Worm (Caenorhabditis elegans) whole organism, L2 larva: ENCODE data around the gene tmbi-4.
A peak's percentile ranks its signal among the peaks of the same experiment; 100 is the strongest.

Source experiments
- C34F6.9 ChIP-seq: fragments of 150-350 bp; optimal IDR thresholded peaks from 2 replicates; lab custom pipeline; 2014; ENCODE audit warnings: missing biosample characterization, missing genetic modification characterization
- F13H6.1 ChIP-seq: sonication (generic microtip); optimal IDR thresholded peaks from 2 replicates; lab custom pipeline; 2016; ENCODE audit warnings: missing genetic modification characterization, missing compliant biosample characterization
- R02D3.7 ChIP-seq: fragments of 150-350 bp; optimal IDR thresholded peaks from 2 replicates; lab custom pipeline; 2014; ENCODE audit warnings: missing biosample characterization, missing genetic modification characterization
- Y55F3AM.14 ChIP-seq: fragments of 200-800 bp; sonication (Bioruptor generic); optimal IDR thresholded peaks from 2 replicates; lab custom pipeline; 2018; ENCODE audit warnings: mild to moderate bottlenecking, missing genetic modification characterization, missing compliant biosample characterization
- aly-2 ChIP-seq: fragments of 150-350 bp; optimal IDR thresholded peaks from 2 replicates; lab custom pipeline; 2014; ENCODE audit warnings: missing biosample characterization, missing genetic modification characterization
- blmp-1 ChIP-seq: sonication (generic microtip); optimal IDR thresholded peaks from 2 replicates; lab custom pipeline; 2017; ENCODE audit warnings: missing genetic modification characterization, mild to moderate bottlenecking, missing compliant biosample characterization, antibody characterized with exemption, moderate library complexity; ENCODE audit not compliant: insufficient read depth
- ceh-16 ChIP-seq: fragments of 150-350 bp; optimal IDR thresholded peaks from 2 replicates; lab custom pipeline; 2014; ENCODE audit warnings: missing biosample characterization, missing genetic modification characterization
- ceh-82 ChIP-seq: fragments of 150-350 bp; optimal IDR thresholded peaks from 2 replicates; lab custom pipeline; 2014; ENCODE audit warnings: missing biosample characterization, missing genetic modification characterization
- crh-2 ChIP-seq: sonication (generic microtip); optimal IDR thresholded peaks from 2 replicates; lab custom pipeline; 2017; ENCODE audit warnings: missing biosample characterization, missing genetic modification characterization
- dmd-4 ChIP-seq: sonication (generic microtip); optimal IDR thresholded peaks from 2 replicates; lab custom pipeline; 2017; ENCODE audit warnings: missing biosample characterization, missing genetic modification characterization
- elt-1 ChIP-seq: fragments of 150-350 bp; optimal IDR thresholded peaks from 2 replicates; lab custom pipeline; 2014; ENCODE audit warnings: missing biosample characterization, missing genetic modification characterization
- fos-1 ChIP-seq: fragments of 150-350 bp; optimal IDR thresholded peaks from 2 replicates; lab custom pipeline; 2014; ENCODE audit warnings: missing biosample characterization, missing genetic modification characterization
- lin-11 ChIP-seq: fragments of 150-350 bp; sonication (generic microtip); optimal IDR thresholded peaks from 2 replicates; lab custom pipeline; 2014; ENCODE audit warnings: missing biosample characterization, missing genetic modification characterization, inconsistent platforms, mixed read lengths
- lin-13 ChIP-seq: fragments of 150-350 bp; optimal IDR thresholded peaks from 2 replicates; lab custom pipeline; 2014; ENCODE audit warnings: missing biosample characterization, missing genetic modification reagents, missing genetic modification characterization
- lsy-2 ChIP-seq, 2 experiments: fragments of 150-350 bp in 1 of 2; sonication (generic microtip) in 1 of 2; optimal IDR thresholded peaks; 2 replicates each; lab custom pipeline; 2014 to 2017; ENCODE audit warnings: missing biosample characterization in 2 of 2, missing genetic modification characterization in 2 of 2
- mab-5 ChIP-seq: fragments of 150-350 bp; optimal IDR thresholded peaks from 2 replicates; lab custom pipeline; 2014; ENCODE audit warnings: missing biosample characterization, missing genetic modification characterization
- mbf-1 ChIP-seq: sonication (generic microtip); optimal IDR thresholded peaks from 2 replicates; lab custom pipeline; 2017; ENCODE audit warnings: missing biosample characterization, missing genetic modification characterization
- mdl-1 ChIP-seq, 2 experiments: fragments of 150-350 bp in 1 of 2; sonication (generic microtip) in 1 of 2; optimal IDR thresholded peaks; 2 replicates each; lab custom pipeline; 2017; ENCODE audit warnings: missing biosample characterization in 2 of 2, missing genetic modification characterization in 2 of 2
- nhr-10 ChIP-seq: sonication (generic microtip); optimal IDR thresholded peaks from 2 replicates; lab custom pipeline; 2017; ENCODE audit warnings: missing biosample characterization, missing genetic modification characterization
- nhr-129 ChIP-seq: fragments of 150-350 bp; optimal IDR thresholded peaks from 2 replicates; lab custom pipeline; 2014; ENCODE audit warnings: missing biosample characterization, missing genetic modification characterization
- nhr-21 ChIP-seq: fragments of 150-350 bp; optimal IDR thresholded peaks from 2 replicates; lab custom pipeline; 2014; ENCODE audit warnings: missing biosample characterization, missing genetic modification characterization
- nhr-23 ChIP-seq: fragments of 150-350 bp; optimal IDR thresholded peaks from 2 replicates; lab custom pipeline; 2014; ENCODE audit warnings: missing biosample characterization, missing genetic modification reagents, missing genetic modification characterization
- nhr-237 ChIP-seq: fragments of 150-350 bp; optimal IDR thresholded peaks from 2 replicates; lab custom pipeline; 2014; ENCODE audit warnings: missing biosample characterization, missing genetic modification characterization
- nhr-25 ChIP-seq: fragments of 150-350 bp; sonication (generic microtip); optimal IDR thresholded peaks from 3 replicates; lab custom pipeline; 2014; ENCODE audit warnings: missing biosample characterization, missing genetic modification characterization
- nhr-6 ChIP-seq: fragments of 150-350 bp; optimal IDR thresholded peaks from 2 replicates; lab custom pipeline; 2014; ENCODE audit warnings: missing biosample characterization, missing genetic modification characterization
- peb-1 ChIP-seq: fragments of 150-350 bp; optimal IDR thresholded peaks from 2 replicates; lab custom pipeline; 2014; ENCODE audit warnings: missing biosample characterization, missing genetic modification characterization
- sem-4 ChIP-seq: fragments of 150-350 bp; optimal IDR thresholded peaks from 2 replicates; lab custom pipeline; 2014; ENCODE audit warnings: missing biosample characterization, missing genetic modification reagents, missing genetic modification characterization
- skn-1 ChIP-seq: sonication (generic microtip); optimal IDR thresholded peaks from 2 replicates; lab custom pipeline; 2017; ENCODE audit warnings: missing biosample characterization, missing genetic modification characterization
- sma-3 ChIP-seq: sonication (generic microtip); optimal IDR thresholded peaks from 2 replicates; lab custom pipeline; 2016; ENCODE audit warnings: missing genetic modification reagents, missing genetic modification characterization, missing compliant biosample characterization
- sma-9 ChIP-seq, 2 experiments: fragments of 150-350 bp in 1 of 2; sonication (generic microtip) in 1 of 2; optimal IDR thresholded peaks; 2 replicates each; lab custom pipeline; 2014 to 2016; ENCODE audit warnings: missing genetic modification characterization in 2 of 2, mild to moderate bottlenecking in 1 of 2, missing biosample characterization in 1 of 2, missing compliant biosample characterization in 1 of 2, missing genetic modification reagents in 1 of 2, moderate library complexity in 1 of 2
- snpc-4 ChIP-seq: fragments of 150-350 bp; optimal IDR thresholded peaks from 2 replicates; lab custom pipeline; 2014; ENCODE audit warnings: missing biosample characterization, missing genetic modification characterization
- unc-39 ChIP-seq: fragments of 150-350 bp; optimal IDR thresholded peaks from 2 replicates; lab custom pipeline; 2014; ENCODE audit warnings: missing biosample characterization, missing genetic modification characterization
- unc-55 ChIP-seq: fragments of 150-350 bp; sonication (generic microtip); optimal IDR thresholded peaks from 3 replicates; lab custom pipeline; 2014; ENCODE audit warnings: missing biosample characterization, missing genetic modification reagents, missing genetic modification characterization
- ztf-11 ChIP-seq: sonication (generic microtip); optimal IDR thresholded peaks from 2 replicates; lab custom pipeline; 2017; ENCODE audit warnings: missing biosample characterization, missing genetic modification characterization
- ztf-4 ChIP-seq: fragments of 150-350 bp; optimal IDR thresholded peaks from 2 replicates; lab custom pipeline; 2014; ENCODE audit warnings: missing biosample characterization, missing genetic modification characterization

Gene tmbi-4

ce11 chrX:9150269-9150744, at the start of gene tmbi-4:
Gene tmbi-4 (plus strand): TSS chrX:9150694.
- no peak for TF ChIP-seq R02D3.7 (tag; lab: Kevin White, UChicago)
- peak; percentile 27 for TF ChIP-seq sem-4 (tag; lab: Kevin White, UChicago)
- peak in 1 of 2 experiments; percentile 69 for TF ChIP-seq lsy-2 (tag; optimal IDR thresholded peaks at IDR 0.05; lab: Kevin White, UChicago)
- peak; percentile 32 for TF ChIP-seq sma-3 (GFP tag; lab: Kevin White, UChicago)
- TF ChIP-seq crh-2 = peak; percentile 94
- TF ChIP-seq mdl-1 (tag; optimal IDR thresholded peaks at IDR 0.05; lab: Kevin White, UChicago) = no peak
- peak; percentile 26 for TF ChIP-seq nhr-21 (tag; lab: Kevin White, UChicago)
- TF ChIP-seq nhr-23 (tag; lab: Kevin White, UChicago) = no peak
- TF ChIP-seq unc-39 = no peak
- no peak for TF ChIP-seq peb-1 (tag; lab: Kevin White, UChicago)
- TF ChIP-seq sma-9 (GFP tag; optimal IDR thresholded peaks at IDR 0.05; lab: Kevin White, UChicago) = peak; percentile 55
- TF ChIP-seq sma-9 (tag; optimal IDR thresholded peaks at IDR 0.05; lab: Kevin White, UChicago) = no peak
- TF ChIP-seq ztf-4 (tag; lab: Kevin White, UChicago) = no peak
- TF ChIP-seq mab-5 = peak; percentile 15
- peak; percentile 53 for TF ChIP-seq F13H6.1
- TF ChIP-seq fos-1 (tag; lab: Kevin White, UChicago) = peak; percentile 65
- peak; percentile 71 for TF ChIP-seq C34F6.9 (tag; lab: Kevin White, UChicago)
- peak; percentile 48 for TF ChIP-seq lin-13 (GFP tag; lab: Kevin White, UChicago)
- TF ChIP-seq nhr-25 (tag; lab: Kevin White, UChicago) = peak; percentile 34
- peak; percentile 82 for TF ChIP-seq blmp-1 (tag; lab: Kevin White, UChicago)
- TF ChIP-seq lin-11 = no peak
- TF ChIP-seq snpc-4 = no peak
- no peak for TF ChIP-seq skn-1
- TF ChIP-seq ceh-16 (tag; lab: Kevin White, UChicago) = no peak
- TF ChIP-seq elt-1 (tag; lab: Kevin White, UChicago) = no peak
- TF ChIP-seq nhr-129 (tag; lab: Kevin White, UChicago) = peak; percentile 71
- TF ChIP-seq ztf-11 = no peak
- TF ChIP-seq aly-2 = no peak
- TF ChIP-seq nhr-6 (tag; lab: Kevin White, UChicago) = no peak
- TF ChIP-seq ceh-82 (tag; lab: Kevin White, UChicago) = no peak
- no peak for TF ChIP-seq dmd-4 (tag; lab: Kevin White, UChicago)
- no peak for TF ChIP-seq nhr-10 (tag; lab: Kevin White, UChicago)
- TF ChIP-seq unc-55 (GFP tag; lab: Kevin White, UChicago) = no peak

ce11 chrX:9102150-9102549, 48.3 kb upstream of the tmbi-4 start:
- TF ChIP-seq nhr-10 (tag; lab: Kevin White, UChicago) (no peak), sma-9 (GFP tag; optimal IDR thresholded peaks at IDR 0.05; lab: Kevin White, UChicago) (no peak), sma-9 (tag; optimal IDR thresholded peaks at IDR 0.05; lab: Kevin White, UChicago) (no peak), ceh-16 (tag; lab: Kevin White, UChicago) (peak; percentile 16)

- no peak for TF ChIP-seq R02D3.7 (tag; lab: Kevin White, UChicago)
- TF ChIP-seq ztf-4 (tag; lab: Kevin White, UChicago) = no peak
- no peak for TF ChIP-seq lin-13 (GFP tag; lab: Kevin White, UChicago)
Observed at ce11 chrX:9103048-9103447, 47.4 kb upstream of the tmbi-4 start.

ce11 chrX:9103584-9103983, 46.9 kb upstream of the tmbi-4 start:
- TF ChIP-seq nhr-129 (tag; lab: Kevin White, UChicago) (peak; percentile 60), snpc-4 (no peak), nhr-237 (tag; lab: Kevin White, UChicago) (no peak), mbf-1 (tag; lab: Kevin White, UChicago) (no peak), unc-39 (no peak), Y55F3AM.14 (GFP tag; lab: Kevin White, UChicago) (no peak)

ce11 chrX:9104399-9104798, 46.1 kb upstream of the tmbi-4 start:
- TF ChIP-seq nhr-129 (tag; lab: Kevin White, UChicago) (peak; percentile 17), C34F6.9 (tag; lab: Kevin White, UChicago) (no peak)
